Fruit fly (Drosophila melanogaster): Measurements from ENCODE around the gene Gr10a.

DNA sequence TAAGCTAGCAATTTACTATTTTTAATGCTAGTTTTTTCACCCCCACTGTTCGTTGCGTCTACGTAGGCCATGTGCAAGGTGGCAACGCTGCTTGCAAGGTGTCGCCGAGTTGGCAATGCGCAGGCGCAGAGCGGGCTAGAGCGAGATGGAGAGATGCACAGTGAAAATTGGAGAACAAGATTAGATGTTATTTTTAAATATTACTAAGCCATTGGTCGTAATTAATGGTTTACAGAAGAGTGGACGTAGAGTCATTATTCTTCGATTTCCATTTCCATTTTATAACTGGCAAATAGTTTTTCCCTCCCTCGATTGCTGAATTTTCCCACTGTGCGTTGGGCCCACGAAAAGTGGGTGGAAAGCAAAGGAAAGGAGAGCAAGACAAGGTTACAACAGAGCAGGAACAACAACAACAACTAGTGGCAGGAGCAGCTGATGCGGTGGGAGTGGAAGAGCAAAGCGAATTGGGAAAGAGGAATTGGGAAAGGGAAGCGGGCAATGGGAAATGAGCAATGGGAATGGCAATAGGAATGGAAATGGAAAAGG, 35.7 kb upstream of the Gr10a start:
- TF ChIP-seq gce (GFP tag; IDR thresholded peaks at IDR 0.05) (peak; percentile 85), Bgb (GFP tag; IDR thresholded peaks at IDR 0.05; ENCODE audit: partially characterized antibody) (peak; percentile 52; the same call in 1 of the 2 replicates), Opbp (GFP tag; IDR thresholded peaks at IDR 0.05; ENCODE audit: partially characterized antibody) (no peak), tap (tag; optimal IDR thresholded peaks at IDR 0.05) (peak; percentile 47), HLH4C (GFP tag; IDR thresholded peaks at IDR 0.05; ENCODE audit: partially characterized antibody) (no peak), lilli (GFP tag; optimal IDR thresholded peaks at IDR 0.05) (peak; percentile 88), CG7786 (GFP tag; optimal IDR thresholded peaks at IDR 0.05) (peak; percentile 55), dmrt99B (tag; optimal IDR thresholded peaks at IDR 0.05) (peak; percentile 89), Xrp1 (GFP tag; IDR thresholded peaks at IDR 0.05) (peak; percentile 91), YL-1 (GFP tag; optimal IDR thresholded peaks at IDR 0.05) (no peak), CG5180 (GFP tag; optimal IDR thresholded peaks at IDR 0.05) (peak; percentile 46), CG3838 (GFP tag; optimal IDR thresholded peaks at IDR 0.05) (no peak), Oli (tag; optimal IDR thresholded peaks at IDR 0.05) (peak; percentile 60)
